Fruit fly (Drosophila melanogaster) whole organism: ENCODE measurements around the gene CG13970.

Experiments used
- Dll ChIP-seq: fragments of >200 bp; optimal IDR thresholded peaks from 2 replicates; lab custom pipeline; 2017
- psq ChIP-seq: fragments of >200 bp; optimal IDR thresholded peaks from 2 replicates; lab custom pipeline; 2017

DNA sequence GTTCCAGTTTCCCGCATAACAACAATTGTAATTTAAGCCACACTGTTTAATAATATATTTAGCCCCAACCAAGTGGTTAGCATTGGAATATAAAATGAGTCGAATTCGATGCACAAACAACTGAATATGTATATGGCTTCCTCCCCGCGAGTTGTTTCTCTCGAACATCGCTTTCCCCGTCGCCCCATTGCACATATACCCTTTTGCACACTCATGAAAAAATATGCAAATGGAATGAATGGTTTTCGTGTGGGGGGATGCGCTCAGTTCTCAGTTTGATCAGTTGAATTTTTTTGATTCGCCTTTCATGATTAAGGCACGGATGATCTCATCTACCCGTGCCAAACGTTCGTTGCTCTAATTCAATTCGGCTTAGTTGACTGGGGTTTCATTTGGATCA, 23.2 kb downstream of the CG13970 start:
- TF ChIP-seq Dll (lab: Kevin White, UChicago) (no peak), psq (lab: Kevin White, UChicago) (no peak)
